Worm (Caenorhabditis elegans): ENCODE measurements around the gene clh-1.

clh-1 gene

ce11 chrII:11808979-11809378 lies 47.3 kb downstream of the clh-1 start, which contains the start of gene F43G6.10:
TSS of gene F43G6.10 (plus strand) at chrII:11809349.
- TF ChIP-seq nhr-77 (tag; optimal IDR thresholded peaks at IDR 0.05), result no peak
- TF ChIP-seq mab-9 (GFP tag; IDR thresholded peaks at IDR 0.05), result no peak
- no peak for TF ChIP-seq egl-13 (tag; optimal IDR thresholded peaks at IDR 0.05)
- no peak for TF ChIP-seq snu-23 (GFP tag; optimal IDR thresholded peaks at IDR 0.05)
- TF ChIP-seq nhr-28 (tag; optimal IDR thresholded peaks at IDR 0.05), result no peak
- no peak for TF ChIP-seq pax-3 (tag; optimal IDR thresholded peaks at IDR 0.05)
- TF ChIP-seq skn-1 (tag; optimal IDR thresholded peaks at IDR 0.05), result no peak
- no peak for TF ChIP-seq egl-27 (tag; optimal IDR thresholded peaks at IDR 0.05)
- no peak for TF ChIP-seq C04F5.9 (tag; optimal IDR thresholded peaks at IDR 0.05)
- TF ChIP-seq nhr-85 (tag), result no peak
- no peak for TF ChIP-seq C34B4.2 (tag; optimal IDR thresholded peaks at IDR 0.05)
- TF ChIP-seq lin-15B (tag; optimal IDR thresholded peaks at IDR 0.05), result no peak
- TF ChIP-seq ama-1 (optimal IDR thresholded peaks at IDR 0.05), result no peak
- no peak for TF ChIP-seq elt-3 (tag; optimal IDR thresholded peaks at IDR 0.05)
- TF ChIP-seq ceh-8 (GFP tag; optimal IDR thresholded peaks at IDR 0.05), result no peak
- no peak for TF ChIP-seq snpc-4 (tag; optimal IDR thresholded peaks at IDR 0.05)
- TF ChIP-seq nhr-90 (tag; optimal IDR thresholded peaks at IDR 0.05; ENCODE audit: poor library complexity), result no peak
- no peak for TF ChIP-seq fkh-10 (GFP tag; optimal IDR thresholded peaks at IDR 0.05)
- no peak for TF ChIP-seq zag-1 (tag; optimal IDR thresholded peaks at IDR 0.05)
- no peak for TF ChIP-seq vab-15 (tag; optimal IDR thresholded peaks at IDR 0.05)

DNA sequence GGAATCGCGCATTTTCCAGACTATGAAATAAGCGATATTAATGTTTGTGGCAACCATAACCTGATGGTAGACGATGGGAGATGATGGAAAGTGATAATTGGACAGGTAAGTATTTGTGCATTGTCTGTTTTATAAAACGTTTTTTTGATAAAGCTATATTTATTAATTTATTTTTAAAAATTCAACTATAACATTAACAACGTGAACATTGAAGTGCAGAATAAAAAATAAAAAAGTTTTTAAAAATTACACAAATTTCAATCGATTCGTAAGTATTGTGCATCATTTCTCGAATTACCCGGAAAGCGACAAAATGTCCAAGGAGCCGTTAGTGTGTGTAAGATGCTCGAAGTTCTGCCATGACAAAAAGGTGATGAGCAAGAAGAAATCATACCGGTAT lies 50.0 kb downstream of the clh-1 start, which contains the start of gene jmjd-1.1:
Gene jmjd-1.1 (plus strand): TSS at position 301 of the 400 bp plus-strand sequence.
- TF ChIP-seq mdl-1 (tag; optimal IDR thresholded peaks at IDR 0.05) (no peak), nhr-11 (tag; optimal IDR thresholded peaks at IDR 0.05) (no peak), ceh-90 (tag; optimal IDR thresholded peaks at IDR 0.05) (no peak), skn-1 (tag; optimal IDR thresholded peaks at IDR 0.05) (no peak), vab-15 (tag; optimal IDR thresholded peaks at IDR 0.05) (no peak), pqm-1 (tag; optimal IDR thresholded peaks at IDR 0.05) (no peak), C16A3.4 (tag; optimal IDR thresholded peaks at IDR 0.05) (no peak), F16B12.6 (tag; optimal IDR thresholded peaks at IDR 0.05) (no peak), sptf-1 (tag; optimal IDR thresholded peaks at IDR 0.05) (no peak), mef-2 (tag; optimal IDR thresholded peaks at IDR 0.05) (no peak), grh-1 (GFP tag; IDR thresholded peaks at IDR 0.05) (no peak), lsy-2 (tag; optimal IDR thresholded peaks at IDR 0.05) (no peak), mep-1 (tag; optimal IDR thresholded peaks at IDR 0.05) (no peak), pag-3 (tag; optimal IDR thresholded peaks at IDR 0.05; ENCODE audit: borderline replicate concordance, insufficient read depth) (no peak), lin-13 (GFP tag; optimal IDR thresholded peaks at IDR 0.05) (no peak), isw-1 (GFP tag; IDR thresholded peaks at IDR 0.05) (no peak)

- TF ChIP-seq nhr-11 (tag; optimal IDR thresholded peaks at IDR 0.05) (no peak), sptf-1 (tag; optimal IDR thresholded peaks at IDR 0.05) (no peak), nhr-19 (GFP tag; conservative IDR thresholded peaks at IDR 0.05) (no peak), aha-1 (tag; optimal IDR thresholded peaks at IDR 0.05) (no peak), fkh-4 (tag; optimal IDR thresholded peaks at IDR 0.05; ENCODE audit: borderline replicate concordance) (no peak), efl-3 (GFP tag; optimal IDR thresholded peaks at IDR 0.05) (no peak), irx-1 (tag; optimal IDR thresholded peaks at IDR 0.05) (no peak), lin-35 (GFP tag; optimal IDR thresholded peaks at IDR 0.05) (no peak), nhr-20 (tag; optimal IDR thresholded peaks at IDR 0.05) (no peak), nhr-12 (tag; optimal IDR thresholded peaks at IDR 0.05) (no peak), aly-2 (tag; optimal IDR thresholded peaks at IDR 0.05) (no peak)
Observed at ce11 chrII:11802451-11802850, 53.8 kb downstream of the clh-1 start, which contains the start of gene F43G6.17. TSS of gene F43G6.17 (plus strand) at chrII:11802751.
